Worm (Caenorhabditis elegans) whole organism, mixed stage, embryonic: ENCODE data around the gene K06A9.1.

Experiments
- M03D4.4 ChIP-seq: sonication (generic microtip); optimal IDR thresholded peaks from 2 replicates; lab custom pipeline; 2017; ENCODE audit warnings: mild to moderate bottlenecking, missing genetic modification characterization, missing compliant biosample characterization
- bed-3 ChIP-seq: fragments of 200-800 bp; sonication (Bioruptor generic); optimal IDR thresholded peaks from 3 replicates; lab custom pipeline; 2018; ENCODE audit warnings: mild to moderate bottlenecking, missing genetic modification characterization, moderate library complexity, missing compliant biosample characterization
- blmp-1 ChIP-seq: fragments of 150-350 bp; optimal IDR thresholded peaks from 2 replicates; lab custom pipeline; 2014; ENCODE audit warnings: missing biosample characterization, missing genetic modification characterization
- ceh-43 ChIP-seq: fragments of 200-800 bp; sonication (Bioruptor generic); optimal IDR thresholded peaks from 2 replicates; lab custom pipeline; 2018; ENCODE audit warnings: mild to moderate bottlenecking, missing genetic modification characterization, moderate library complexity, missing compliant biosample characterization
- ceh-83 ChIP-seq: fragments of 200-800 bp; sonication (Bioruptor generic); optimal IDR thresholded peaks from 2 replicates; lab custom pipeline; 2018; ENCODE audit warnings: mild to moderate bottlenecking, missing genetic modification characterization, missing compliant biosample characterization
- ces-1 ChIP-seq: fragments of 150-350 bp; optimal IDR thresholded peaks from 2 replicates; lab custom pipeline; 2014; ENCODE audit warnings: missing biosample characterization, missing genetic modification reagents, missing genetic modification characterization
- drap-1 ChIP-seq: fragments of 200-800 bp; sonication (Bioruptor generic); optimal IDR thresholded peaks from 3 replicates; lab custom pipeline; 2018; ENCODE audit warnings: mild to moderate bottlenecking, missing genetic modification characterization, missing compliant biosample characterization
- elt-1 ChIP-seq: sonication (generic microtip); optimal IDR thresholded peaks from 2 replicates; lab custom pipeline; 2017; ENCODE audit warnings: missing genetic modification characterization, mild to moderate bottlenecking, missing compliant biosample characterization, antibody characterized with exemption, moderate library complexity, borderline replicate concordance; ENCODE audit not compliant: insufficient read depth
- elt-3 ChIP-seq: fragments of 150-350 bp; optimal IDR thresholded peaks from 2 replicates; lab custom pipeline; 2014; ENCODE audit warnings: missing biosample characterization, missing genetic modification characterization
- flh-1 ChIP-seq: fragments of 200-800 bp; sonication (Bioruptor generic); optimal IDR thresholded peaks from 2 replicates; lab custom pipeline; 2018; ENCODE audit warnings: mild to moderate bottlenecking, missing genetic modification characterization, moderate library complexity, missing compliant biosample characterization
- ham-2 ChIP-seq: fragments of 200-800 bp; sonication (Bioruptor generic); optimal IDR thresholded peaks from 2 replicates; lab custom pipeline; 2018; ENCODE audit warnings: mild to moderate bottlenecking, missing genetic modification characterization, missing compliant biosample characterization
- hlh-1 ChIP-seq: fragments of 150-350 bp; optimal IDR thresholded peaks from 2 replicates; lab custom pipeline; 2014; ENCODE audit warnings: missing biosample characterization, missing genetic modification reagents, missing genetic modification characterization
- lin-13 ChIP-seq: fragments of 150-350 bp; optimal IDR thresholded peaks from 2 replicates; lab custom pipeline; 2014; ENCODE audit warnings: missing biosample characterization, missing genetic modification characterization
- lsy-2 ChIP-seq: fragments of 150-350 bp; optimal IDR thresholded peaks from 2 replicates; lab custom pipeline; 2014; ENCODE audit warnings: missing biosample characterization, missing genetic modification characterization
- mab-5 ChIP-seq: fragments of 150-350 bp; optimal IDR thresholded peaks from 2 replicates; lab custom pipeline; 2014; ENCODE audit warnings: missing biosample characterization, missing genetic modification characterization
- mep-1 ChIP-seq: fragments of 150-350 bp; optimal IDR thresholded peaks from 2 replicates; lab custom pipeline; 2017; ENCODE audit warnings: missing biosample characterization, missing genetic modification reagents, missing genetic modification characterization, inconsistent platforms
- mls-2 ChIP-seq: sonication (generic microtip); optimal IDR thresholded peaks from 2 replicates; lab custom pipeline; 2016; ENCODE audit warnings: mild to moderate bottlenecking, missing genetic modification characterization, moderate library complexity, missing compliant biosample characterization
- nhr-12 ChIP-seq: fragments of 150-350 bp; optimal IDR thresholded peaks from 2 replicates; lab custom pipeline; 2014; ENCODE audit warnings: missing biosample characterization, missing genetic modification characterization
- nhr-2 ChIP-seq: fragments of 150-350 bp; optimal IDR thresholded peaks from 2 replicates; lab custom pipeline; 2014; ENCODE audit warnings: missing biosample characterization, missing genetic modification characterization
- nhr-237 ChIP-seq: fragments of 150-350 bp; optimal IDR thresholded peaks from 2 replicates; lab custom pipeline; 2014; ENCODE audit warnings: missing biosample characterization, missing genetic modification characterization
- nhr-28 ChIP-seq: fragments of 150-350 bp; optimal IDR thresholded peaks from 2 replicates; lab custom pipeline; 2014; ENCODE audit warnings: missing biosample characterization, missing genetic modification characterization
- nhr-76 ChIP-seq: sonication (generic microtip); optimal IDR thresholded peaks from 2 replicates; lab custom pipeline; 2017; ENCODE audit warnings: missing biosample characterization, missing genetic modification characterization
- pha-4 ChIP-seq: fragments of 150-350 bp; optimal IDR thresholded peaks from 2 replicates; lab custom pipeline; 2018; ENCODE audit warnings: missing biosample characterization, missing genetic modification reagents, missing genetic modification characterization
- sem-2 ChIP-seq: fragments of 200-800 bp; sonication (Bioruptor generic); optimal IDR thresholded peaks from 2 replicates; lab custom pipeline; 2018; ENCODE audit warnings: mild to moderate bottlenecking, missing genetic modification characterization, missing compliant biosample characterization
- snpc-4 ChIP-seq: fragments of 150-350 bp; optimal IDR thresholded peaks from 2 replicates; lab custom pipeline; 2014; ENCODE audit warnings: missing biosample characterization, missing genetic modification characterization
- sptf-1 ChIP-seq: sonication (generic microtip); optimal IDR thresholded peaks from 2 replicates; lab custom pipeline; 2017; ENCODE audit warnings: mild to moderate bottlenecking, missing genetic modification characterization, moderate library complexity, missing compliant biosample characterization
- tbx-8 ChIP-seq: fragments of 200-800 bp; sonication (Bioruptor generic); optimal IDR thresholded peaks from 2 replicates; lab custom pipeline; 2018; ENCODE audit warnings: mild to moderate bottlenecking, missing genetic modification characterization, moderate library complexity, missing compliant biosample characterization
- unc-120 ChIP-seq: sonication (generic microtip); optimal IDR thresholded peaks from 2 replicates; lab custom pipeline; 2017; ENCODE audit warnings: missing genetic modification characterization, missing compliant biosample characterization; ENCODE audit not compliant: poor library complexity, severe bottlenecking
- unc-39 ChIP-seq: fragments of 150-350 bp; optimal IDR thresholded peaks from 2 replicates; lab custom pipeline; 2014; ENCODE audit warnings: missing biosample characterization, missing genetic modification characterization
- unc-62 ChIP-seq: fragments of 150-350 bp; optimal IDR thresholded peaks from 2 replicates; lab custom pipeline; 2014; ENCODE audit warnings: missing biosample characterization, missing genetic modification reagents, missing genetic modification characterization
- zip-8 ChIP-seq: fragments of 150-350 bp; optimal IDR thresholded peaks from 2 replicates; lab custom pipeline; 2014; ENCODE audit warnings: missing biosample characterization, missing genetic modification characterization

K06A9.1 gene

DNA sequence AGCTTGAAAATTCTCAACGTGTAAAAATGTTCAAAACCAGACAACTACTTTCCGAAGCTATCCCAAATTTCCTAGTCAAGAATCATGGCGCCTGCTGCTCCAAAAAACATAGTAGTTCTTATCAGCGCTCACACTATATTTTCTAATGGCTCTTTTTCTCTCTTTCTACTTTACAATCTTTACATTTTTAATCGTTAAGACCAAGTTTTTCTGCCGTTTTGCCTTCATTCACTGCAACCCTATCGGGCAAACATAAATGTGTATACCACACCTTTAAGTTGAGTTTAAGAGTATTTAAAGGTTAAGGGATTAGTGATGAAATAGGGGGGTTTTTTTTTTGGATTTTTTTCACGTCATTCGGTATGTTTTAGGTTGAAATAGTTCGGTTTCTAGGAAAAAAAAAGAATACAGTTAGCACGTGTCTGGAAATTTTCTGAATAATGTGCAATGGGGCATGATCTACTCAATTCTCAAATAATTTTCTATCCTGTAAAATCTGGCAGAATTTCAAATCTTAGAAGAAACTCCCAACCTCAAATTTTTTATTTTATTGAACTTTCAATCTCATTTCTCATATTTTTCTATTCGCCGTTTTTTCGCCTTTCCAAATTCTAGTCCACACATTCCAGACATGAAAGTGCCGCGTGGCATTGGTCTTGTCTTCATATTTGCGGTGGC, at the start of gene K06A9.1:
Gene K06A9.1 (plus strand): TSS at position 628 of the 678 bp plus-strand sequence.
- TF ChIP-seq nhr-237 (tag; lab: Kevin White, UChicago) (no peak), mab-5 (tag; lab: Kevin White, UChicago) (no peak), M03D4.4 (tag; lab: Kevin White, UChicago) (no peak), lsy-2 (tag; lab: Kevin White, UChicago) (no peak), drap-1 (GFP tag; lab: Kevin White, UChicago) (no peak), tbx-8 (GFP tag; lab: Kevin White, UChicago) (no peak), nhr-12 (tag; lab: Kevin White, UChicago) (no peak), ceh-83 (GFP tag; lab: Kevin White, UChicago) (no peak), unc-39 (no peak), elt-1 (tag; lab: Kevin White, UChicago) (no peak), sem-2 (GFP tag; lab: Kevin White, UChicago) (no peak), unc-62 (GFP tag; lab: Kevin White, UChicago) (no peak), elt-3 (tag; lab: Kevin White, UChicago) (no peak), ces-1 (no peak), zip-8 (tag; lab: Kevin White, UChicago) (no peak), mls-2 (tag; lab: Kevin White, UChicago) (no peak), mep-1 (no peak), bed-3 (GFP tag; lab: Kevin White, UChicago) (no peak)

DNA sequence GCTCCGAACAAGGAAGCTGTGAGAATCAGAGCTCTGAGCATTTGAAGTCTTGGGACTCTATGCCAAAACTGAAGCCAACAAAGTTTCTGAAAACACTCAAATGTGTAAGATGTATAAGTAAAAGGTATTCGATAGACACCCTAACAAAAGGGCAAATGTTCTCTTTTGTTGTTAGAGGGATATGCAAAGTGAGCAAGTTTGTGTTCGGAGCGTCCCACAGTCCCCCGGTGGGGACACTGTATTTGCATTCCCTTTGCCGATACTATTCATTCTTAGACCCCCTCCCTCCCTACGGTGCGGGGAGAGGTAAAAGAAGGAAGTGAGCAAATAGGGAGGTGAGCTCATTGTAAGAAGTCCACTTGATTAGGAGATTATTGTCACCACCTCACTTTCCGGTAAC, 49.7 kb upstream of the K06A9.1 start, which contains the start of gene F09E10.6:
Gene F09E10.6 (minus strand): TSS at position 101 of the 400 bp plus-strand sequence.
- TF ChIP-seq mls-2 (tag; lab: Kevin White, UChicago) = no peak
- no peak for TF ChIP-seq mab-5 (tag; lab: Kevin White, UChicago)
- TF ChIP-seq lin-13 (tag; lab: Kevin White, UChicago) = no peak
- TF ChIP-seq zip-8 (tag; lab: Kevin White, UChicago) = no peak
- no peak for TF ChIP-seq ces-1
- no peak for TF ChIP-seq ham-2 (GFP tag; lab: Kevin White, UChicago)
- TF ChIP-seq ceh-43 (GFP tag; lab: Kevin White, UChicago) = no peak
- no peak for TF ChIP-seq tbx-8 (GFP tag; lab: Kevin White, UChicago)
- TF ChIP-seq mep-1 = no peak
- TF ChIP-seq sem-2 (GFP tag; lab: Kevin White, UChicago) = no peak
- no peak for TF ChIP-seq nhr-2 (tag; lab: Kevin White, UChicago)
- no peak for TF ChIP-seq sptf-1 (tag; lab: Kevin White, UChicago)
- TF ChIP-seq nhr-12 (tag; lab: Kevin White, UChicago) = no peak
- TF ChIP-seq snpc-4 (tag; lab: Kevin White, UChicago) = no peak
- TF ChIP-seq bed-3 (GFP tag; lab: Kevin White, UChicago) = no peak
- TF ChIP-seq flh-1 (GFP tag; lab: Kevin White, UChicago) = no peak
- no peak for TF ChIP-seq elt-1 (tag; lab: Kevin White, UChicago)
- no peak for TF ChIP-seq unc-120 (tag; lab: Kevin White, UChicago)
- TF ChIP-seq pha-4 = no peak
- TF ChIP-seq drap-1 (GFP tag; lab: Kevin White, UChicago) = no peak

DNA sequence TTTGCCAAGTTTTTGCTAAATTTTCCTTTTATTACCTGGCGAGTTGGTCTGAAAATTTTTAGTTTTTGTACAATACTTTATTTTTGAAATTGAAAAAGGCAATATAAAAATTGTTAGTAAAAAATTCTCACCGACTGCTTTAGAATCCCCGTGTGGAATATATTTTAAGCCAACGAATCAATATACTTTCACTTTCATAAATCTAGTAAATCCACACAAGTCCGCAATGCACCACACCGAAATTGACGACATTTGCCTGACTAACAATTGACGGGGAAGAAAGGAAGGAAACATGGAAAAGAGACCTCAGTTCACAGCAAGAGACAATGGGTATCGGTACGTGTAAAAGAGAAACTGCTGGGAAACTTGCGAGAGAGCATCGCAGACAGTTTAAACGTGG, 47.8 kb upstream of the K06A9.1 start:
- TF ChIP-seq nhr-76 (tag; lab: Kevin White, UChicago) (no peak), blmp-1 (tag; lab: Kevin White, UChicago) (peak; percentile 53)
- TF ChIP-seq, all 35 proteins: peak for 1

DNA sequence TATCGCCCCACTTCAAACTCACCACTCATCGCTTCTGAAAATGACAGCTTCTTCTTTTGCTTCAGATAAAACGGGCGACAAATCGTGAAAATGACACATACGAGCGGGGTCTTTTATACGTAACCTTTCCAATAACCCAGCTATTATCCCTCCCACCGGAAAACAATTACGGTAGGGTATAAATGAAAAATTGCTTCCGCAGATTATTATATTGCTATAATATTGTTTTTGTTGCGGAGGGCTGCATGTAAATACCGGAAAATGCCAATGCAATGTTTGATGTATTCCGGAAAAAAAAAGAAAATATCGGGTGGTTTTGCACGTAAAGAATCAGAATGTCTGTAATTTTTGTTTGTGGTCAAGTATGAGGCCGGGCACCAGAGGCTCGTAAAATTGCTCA, 45.6 kb upstream of the K06A9.1 start, which contains the start of gene F09E10.7:
Gene F09E10.7 (minus strand): TSS at position 101 of the 400 bp plus-strand sequence.
- TF ChIP-seq snpc-4 (tag; lab: Kevin White, UChicago) = no peak
- TF ChIP-seq tbx-8 (GFP tag; lab: Kevin White, UChicago) = no peak
- TF ChIP-seq zip-8 (tag; lab: Kevin White, UChicago) = no peak
- TF ChIP-seq sem-2 (GFP tag; lab: Kevin White, UChicago) = no peak
- TF ChIP-seq blmp-1 (tag; lab: Kevin White, UChicago) = no peak
- TF ChIP-seq nhr-28 (tag; lab: Kevin White, UChicago) = no peak
- TF ChIP-seq hlh-1 = no peak
- no peak for TF ChIP-seq nhr-12 (tag; lab: Kevin White, UChicago)
- TF ChIP-seq M03D4.4 (tag; lab: Kevin White, UChicago) = no peak
- TF ChIP-seq drap-1 (GFP tag; lab: Kevin White, UChicago) = no peak
- TF ChIP-seq ham-2 (GFP tag; lab: Kevin White, UChicago) = no peak
